Fruit fly (Drosophila melanogaster) whole organism, prepupa: ENCODE results near the gene Jon65Ai.

Experiments used
- CG10631 ChIP-seq: fragments of 200-800 bp; sonication (Bioruptor generic); optimal IDR thresholded peaks from 2 replicates; lab custom pipeline; 2016; ENCODE audit warnings: missing biosample characterization, missing genetic modification characterization
- CG10669 ChIP-seq: fragments of 200-800 bp; sonication (Bioruptor generic); optimal IDR thresholded peaks from 3 replicates; lab custom pipeline; 2018; ENCODE audit warnings: missing biosample characterization, mild to moderate bottlenecking, missing genetic modification characterization, moderate library complexity
- CG11294 ChIP-seq: fragments of 200-800 bp; sonication (Bioruptor generic); IDR thresholded peaks from 2 replicates; pipeline ENCODE4 v1.3.6; 2022; ENCODE audit warnings: missing biosample characterization, missing genetic modification characterization
- CG11762 ChIP-seq: fragments of 200-800 bp; sonication (Bioruptor generic); optimal IDR thresholded peaks from 3 replicates; lab custom pipeline; 2016; ENCODE audit warnings: missing biosample characterization, missing genetic modification characterization; ENCODE audit not compliant: insufficient read depth
- CG11902 ChIP-seq: fragments of 200-800 bp; sonication (Bioruptor generic); optimal IDR thresholded peaks from 3 replicates; lab custom pipeline; 2016; ENCODE audit warnings: missing biosample characterization, missing genetic modification characterization
- CG1621 ChIP-seq: fragments of 200-800 bp; sonication (Bioruptor generic); optimal IDR thresholded peaks from 3 replicates; lab custom pipeline; 2018; ENCODE audit warnings: missing biosample characterization, mild to moderate bottlenecking, missing genetic modification characterization
- CG16779 ChIP-seq: fragments of 200-800 bp; sonication (Bioruptor generic); optimal IDR thresholded peaks from 3 replicates; lab custom pipeline; 2017; ENCODE audit warnings: missing biosample characterization, mild to moderate bottlenecking, missing genetic modification characterization
- CG34406 ChIP-seq: fragments of 200-800 bp; sonication (Bioruptor generic); optimal IDR thresholded peaks from 3 replicates; lab custom pipeline; 2016; ENCODE audit warnings: missing biosample characterization, missing genetic modification characterization
- CG3919 ChIP-seq: fragments of 200-800 bp; sonication (Bioruptor generic); optimal IDR thresholded peaks from 3 replicates; lab custom pipeline; 2016; ENCODE audit warnings: missing biosample characterization, missing genetic modification characterization
- CG6276 ChIP-seq: fragments of 200-800 bp; sonication (Bioruptor generic); optimal IDR thresholded peaks from 2 replicates; lab custom pipeline; 2017; ENCODE audit warnings: missing biosample characterization, mild to moderate bottlenecking, missing genetic modification characterization
- CG9139 ChIP-seq: fragments of 200-800 bp; sonication (Bioruptor generic); optimal IDR thresholded peaks from 3 replicates; lab custom pipeline; 2017; ENCODE audit warnings: missing biosample characterization, mild to moderate bottlenecking, missing genetic modification characterization
- Eip75B ChIP-seq: fragments of 200-800 bp; sonication (Bioruptor generic); optimal IDR thresholded peaks from 3 replicates; lab custom pipeline; 2016; ENCODE audit warnings: missing biosample characterization, missing genetic modification characterization
- Eip93F ChIP-seq: fragments of 200-800 bp; sonication (Bioruptor generic); optimal IDR thresholded peaks from 2 replicates; lab custom pipeline; 2016; ENCODE audit warnings: missing biosample characterization, mild to moderate bottlenecking, missing genetic modification characterization
- Ets96B ChIP-seq: fragments of 200-800 bp; optimal IDR thresholded peaks from 2 replicates; lab custom pipeline; 2019; ENCODE audit warnings: missing biosample characterization, mild to moderate bottlenecking, missing genetic modification characterization, moderate library complexity
- Gug ChIP-seq: fragments of 200-800 bp; sonication (Bioruptor generic); IDR thresholded peaks from 2 replicates; pipeline ENCODE4 v1.3.6; 2022; ENCODE audit warnings: missing biosample characterization, missing genetic modification characterization
- Hr4 ChIP-seq: fragments of 200-800 bp; sonication (Bioruptor generic); optimal IDR thresholded peaks from 3 replicates; lab custom pipeline; 2016; ENCODE audit warnings: missing biosample characterization, missing genetic modification characterization
- Sox102F ChIP-seq: fragments of 200-800 bp; sonication (Bioruptor generic); optimal IDR thresholded peaks from 2 replicates; lab custom pipeline; 2016; ENCODE audit warnings: missing biosample characterization, mild to moderate bottlenecking, missing genetic modification characterization
- achi ChIP-seq: fragments of 200-800 bp; sonication (Bioruptor generic); optimal IDR thresholded peaks from 3 replicates; lab custom pipeline; 2016; ENCODE audit warnings: missing biosample characterization, missing genetic modification characterization
- dac ChIP-seq: fragments of 200-800 bp; sonication (Bioruptor generic); optimal IDR thresholded peaks from 2 replicates; lab custom pipeline; 2017; ENCODE audit warnings: missing biosample characterization, mild to moderate bottlenecking, missing genetic modification characterization
- fd59A ChIP-seq: fragments of 200-800 bp; sonication (Bioruptor generic); optimal IDR thresholded peaks from 2 replicates; lab custom pipeline; 2017; ENCODE audit warnings: missing biosample characterization, mild to moderate bottlenecking, missing genetic modification characterization, missing genetic modification reagents
- fkh ChIP-seq: fragments of 200-800 bp; sonication (Bioruptor generic); optimal IDR thresholded peaks from 3 replicates; lab custom pipeline; 2017; ENCODE audit warnings: missing biosample characterization, mild to moderate bottlenecking, missing genetic modification characterization, moderate library complexity
- lz ChIP-seq: fragments of 200-800 bp; sonication (Bioruptor generic); optimal IDR thresholded peaks from 3 replicates; lab custom pipeline; 2016; ENCODE audit warnings: missing biosample characterization, missing genetic modification characterization
- net ChIP-seq: fragments of 200-800 bp; sonication (Bioruptor generic); optimal IDR thresholded peaks from 3 replicates; lab custom pipeline; 2016; ENCODE audit warnings: missing biosample characterization, missing genetic modification characterization
- pdm3 ChIP-seq: fragments of 200-800 bp; sonication (Bioruptor generic); optimal IDR thresholded peaks from 3 replicates; lab custom pipeline; 2016; ENCODE audit warnings: missing biosample characterization, missing genetic modification characterization
- topi ChIP-seq: fragments of 200-800 bp; sonication (Bioruptor generic); optimal IDR thresholded peaks from 3 replicates; lab custom pipeline; 2016; ENCODE audit warnings: missing biosample characterization, missing genetic modification characterization
- vri ChIP-seq: fragments of 200-800 bp; sonication (Bioruptor generic); optimal IDR thresholded peaks from 3 replicates; lab custom pipeline; 2016; ENCODE audit warnings: missing biosample characterization, mild to moderate bottlenecking, missing genetic modification characterization

Jon65Ai gene

DNA sequence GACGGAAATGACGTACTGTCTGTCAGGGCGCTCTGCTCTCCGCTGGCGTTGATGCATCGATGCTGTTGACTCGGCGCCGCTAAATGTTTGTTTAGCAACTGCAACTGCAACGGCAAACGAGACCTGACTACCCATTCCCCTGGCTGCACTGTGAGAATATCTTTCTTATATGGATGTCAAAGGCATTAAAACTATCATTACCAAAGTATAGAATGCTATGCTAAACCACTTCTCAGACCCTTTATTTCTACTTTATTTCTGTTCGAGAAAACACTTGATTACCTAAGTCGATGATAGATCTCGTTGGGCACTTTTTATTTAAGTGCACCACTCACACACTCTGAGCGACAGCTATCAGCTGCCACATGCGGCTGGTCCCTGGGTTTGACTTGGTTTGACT lies 32.1 kb downstream of the Jon65Ai start (continued):
- TF ChIP-seq lz (GFP tag; lab: Kevin White, UChicago) (peak; percentile 25), Hr4 (GFP tag; lab: Kevin White, UChicago) (no peak), fd59A (GFP tag; lab: Kevin White, UChicago) (no peak), CG3919 (peak; percentile 21), CG16779 (tag; lab: Kevin White, UChicago) (no peak), CG11294 (no peak), Sox102F (no peak), topi (GFP tag; lab: Kevin White, UChicago) (peak; percentile 7)

DNA sequence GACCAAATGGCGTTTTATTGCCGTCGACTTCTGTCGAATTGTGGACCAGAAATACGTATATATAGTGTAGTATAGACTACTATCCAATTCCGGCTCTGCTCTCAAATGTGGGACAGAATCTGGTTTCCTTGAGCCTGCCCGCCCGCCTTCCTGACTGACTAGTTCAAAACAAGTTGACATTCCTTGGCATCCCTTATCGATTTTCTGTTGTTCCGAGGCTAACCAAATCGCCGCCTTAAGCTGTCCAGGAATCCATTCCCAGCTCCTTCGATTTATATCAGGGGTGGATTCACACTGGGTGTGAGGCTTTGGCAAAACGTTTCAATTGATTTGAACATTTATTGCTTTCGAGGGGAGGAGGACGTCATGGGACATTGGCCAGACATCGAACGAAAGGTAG lies 41.3 kb downstream of the Jon65Ai start:
- no peak for TF ChIP-seq Gug (GFP tag; lab: Robert Waterston, UW)
- no peak for TF ChIP-seq CG10631 (GFP tag; lab: Kevin White, UChicago)
- TF ChIP-seq vri: no peak
- TF ChIP-seq CG11902 (GFP tag; lab: Kevin White, UChicago): no peak
- TF ChIP-seq CG11294: no peak
- no peak for TF ChIP-seq achi (GFP tag; lab: Kevin White, UChicago)

DNA sequence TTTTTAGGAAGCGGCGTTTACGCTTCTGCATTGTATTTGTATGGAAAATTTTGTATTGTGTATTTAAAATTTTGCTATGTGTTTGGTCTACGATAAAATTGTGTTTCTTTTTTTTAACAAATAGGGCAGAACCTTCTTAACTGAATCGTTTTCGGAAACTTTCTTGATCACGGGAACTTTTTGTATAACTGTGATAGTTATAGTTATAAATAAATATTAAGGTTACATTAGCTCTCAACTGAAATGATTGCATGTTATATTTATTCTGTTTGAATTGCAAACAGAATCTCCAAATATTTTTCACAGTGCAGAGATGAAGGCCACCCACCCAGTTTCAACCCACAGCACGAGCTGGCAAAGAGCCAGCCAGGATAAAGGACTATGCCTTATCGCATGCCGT lies 43.3 kb downstream of the Jon65Ai start, which contains the start of gene alphaKap4:
TSS of gene alphaKap4 (minus strand) at position 101 of the 400 bp plus-strand sequence.
- TF ChIP-seq CG9139 (GFP tag; lab: Kevin White, UChicago) (no peak), dac (GFP tag; lab: Kevin White, UChicago) (no peak), CG10669 (no peak), CG6276 (no peak), CG11902 (GFP tag; lab: Kevin White, UChicago) (no peak), CG1621 (tag; lab: Kevin White, UChicago) (no peak), Ets96B (tag; lab: Kevin White, UChicago) (no peak), net (no peak), CG11762 (GFP tag; lab: Kevin White, UChicago) (no peak), fkh (no peak), pdm3 (GFP tag; lab: Kevin White, UChicago) (no peak), Eip93F (GFP tag; lab: Kevin White, UChicago) (no peak), Eip75B (GFP tag; lab: Kevin White, UChicago) (no peak), lz (GFP tag; lab: Kevin White, UChicago) (no peak), CG34406 (no peak)
